Fruit fly (Drosophila melanogaster) whole organism, embryonic: ENCODE data around the gene CG32599.

Experiments used
- Atf6 ChIP-seq: fragments of 200-800 bp; sonication (Bioruptor generic); IDR thresholded peaks from 2 replicates; pipeline ENCODE4 v1.3.6; 2022; ENCODE audit warnings: missing biosample characterization, missing genetic modification characterization
- CG10321 ChIP-seq: fragments of 200-800 bp; sonication (Bioruptor generic); IDR thresholded peaks from 2 replicates; pipeline ENCODE4 v1.3.6; 2022; ENCODE audit warnings: missing biosample characterization, missing genetic modification characterization
- CG11504 ChIP-seq: fragments of 200-800 bp; sonication (Bioruptor generic); optimal IDR thresholded peaks from 3 replicates; lab custom pipeline; 2019; ENCODE audit warnings: missing biosample characterization, mild to moderate bottlenecking, missing genetic modification characterization, moderate library complexity
- CG11723 ChIP-seq: fragments of 200-800 bp; sonication (Bioruptor generic); optimal IDR thresholded peaks from 2 replicates; lab custom pipeline; 2017; ENCODE audit warnings: missing biosample characterization, mild to moderate bottlenecking, missing genetic modification characterization
- CG12236 ChIP-seq: fragments of 200-800 bp; sonication (Bioruptor generic); optimal IDR thresholded peaks from 2 replicates; lab custom pipeline; 2016; ENCODE audit warnings: missing biosample characterization, missing genetic modification characterization
- CG12659 ChIP-seq: fragments of 200-800 bp; sonication (Bioruptor generic); optimal IDR thresholded peaks from 3 replicates; lab custom pipeline; 2017; ENCODE audit warnings: mild to moderate bottlenecking, missing biosample characterization, missing genetic modification reagents, missing genetic modification characterization
- CG14860 ChIP-seq: fragments of 200-800 bp; sonication (Bioruptor generic); IDR thresholded peaks from 3 replicates; pipeline ENCODE4 v1.3.6; 2022; ENCODE audit warnings: missing biosample characterization, missing genetic modification characterization; ENCODE audit not compliant: partially characterized antibody
- CG15011 ChIP-seq: fragments of 200-800 bp; sonication (Bioruptor generic); optimal IDR thresholded peaks from 3 replicates; lab custom pipeline; 2018; ENCODE audit warnings: missing biosample characterization, mild to moderate bottlenecking, missing genetic modification characterization
- CG15073 ChIP-seq: fragments of 200-800 bp; sonication (Bioruptor generic); optimal IDR thresholded peaks from 2 replicates; lab custom pipeline; 2016; ENCODE audit warnings: missing biosample characterization, missing genetic modification characterization
- CG15269 ChIP-seq: fragments of 200-800 bp; sonication (Bioruptor generic); optimal IDR thresholded peaks from 2 replicates; lab custom pipeline; 2018; ENCODE audit warnings: missing biosample characterization, mild to moderate bottlenecking, missing genetic modification characterization, moderate library complexity
- CG15514 ChIP-seq: fragments of 200-800 bp; sonication (Bioruptor generic); optimal IDR thresholded peaks from 3 replicates; lab custom pipeline; 2017; ENCODE audit warnings: missing biosample characterization, missing genetic modification characterization, mild to moderate bottlenecking, moderate library complexity, missing genetic modification reagents
- CG15696 ChIP-seq: fragments of 200-800 bp; sonication (Bioruptor generic); optimal IDR thresholded peaks from 2 replicates; lab custom pipeline; 2019; ENCODE audit warnings: missing biosample characterization, mild to moderate bottlenecking, missing genetic modification characterization, moderate library complexity
- CG2202 ChIP-seq: fragments of 200-800 bp; sonication (Bioruptor generic); optimal IDR thresholded peaks from 2 replicates; lab custom pipeline; 2018; ENCODE audit warnings: missing biosample characterization, mild to moderate bottlenecking, missing genetic modification characterization
- CG31388 ChIP-seq: fragments of 200-800 bp; sonication (Bioruptor generic); optimal IDR thresholded peaks from 2 replicates; lab custom pipeline; 2016; ENCODE audit warnings: missing biosample characterization, missing genetic modification characterization
- CG31441 ChIP-seq: fragments of 200-800 bp; sonication (Bioruptor generic); IDR thresholded peaks from 2 replicates; pipeline ENCODE4 v1.3.6; 2022; ENCODE audit warnings: missing biosample characterization, missing genetic modification characterization
- CG34224 ChIP-seq: fragments of 200-800 bp; sonication (Bioruptor generic); IDR thresholded peaks from 3 replicates; pipeline ENCODE4 v1.3.6; 2022; ENCODE audit warnings: missing biosample characterization, missing genetic modification characterization; ENCODE audit not compliant: partially characterized antibody
- CG3847 ChIP-seq: fragments of 200-800 bp; sonication (Bioruptor generic); IDR thresholded peaks from 2 replicates; pipeline ENCODE4 v1.3.6; 2022; ENCODE audit warnings: missing biosample characterization, missing genetic modification characterization
- CG3995 ChIP-seq: fragments of 200-800 bp; sonication (Bioruptor generic); optimal IDR thresholded peaks from 3 replicates; lab custom pipeline; 2016; ENCODE audit warnings: missing biosample characterization, missing genetic modification characterization
- CG4328 ChIP-seq: fragments of 200-800 bp; sonication (Bioruptor generic); optimal IDR thresholded peaks from 3 replicates; lab custom pipeline; 2017; ENCODE audit warnings: missing biosample characterization, missing genetic modification reagents, missing genetic modification characterization
- CG5180 ChIP-seq: fragments of 200-800 bp; sonication (Bioruptor generic); optimal IDR thresholded peaks from 3 replicates; lab custom pipeline; 2017; ENCODE audit warnings: missing biosample characterization, missing genetic modification characterization, mild to moderate bottlenecking, moderate library complexity, missing genetic modification reagents
- CG6654 ChIP-seq: fragments of 200-800 bp; sonication (Bioruptor generic); optimal IDR thresholded peaks from 2 replicates; lab custom pipeline; 2017; ENCODE audit warnings: missing biosample characterization, mild to moderate bottlenecking, missing genetic modification characterization
- CG6854 ChIP-seq: fragments of 200-800 bp; sonication (Bioruptor generic); optimal IDR thresholded peaks from 3 replicates; lab custom pipeline; 2017; ENCODE audit warnings: missing biosample characterization, mild to moderate bottlenecking, missing genetic modification characterization
- CG9215 ChIP-seq: fragments of 200-800 bp; sonication (Bioruptor generic); IDR thresholded peaks from 2 replicates; pipeline ENCODE4 v1.3.6; 2022; ENCODE audit warnings: missing biosample characterization, missing genetic modification characterization
- CG9797 ChIP-seq: fragments of 200-800 bp; sonication (Bioruptor generic); optimal IDR thresholded peaks from 3 replicates; lab custom pipeline; 2018; ENCODE audit warnings: missing biosample characterization, mild to moderate bottlenecking, missing genetic modification characterization
- Dp ChIP-seq: fragments of 200-800 bp; sonication (Bioruptor generic); optimal IDR thresholded peaks from 2 replicates; lab custom pipeline; 2018; ENCODE audit warnings: missing biosample characterization, mild to moderate bottlenecking, missing genetic modification characterization, moderate library complexity
- MESR4 ChIP-seq: fragments of 200-800 bp; sonication (Bioruptor generic); optimal IDR thresholded peaks from 2 replicates; lab custom pipeline; 2018; ENCODE audit warnings: missing biosample characterization, mild to moderate bottlenecking, missing genetic modification characterization, moderate library complexity
- Myb ChIP-seq: fragments of 200-800 bp; sonication (Bioruptor generic); optimal IDR thresholded peaks from 2 replicates; lab custom pipeline; 2016; ENCODE audit warnings: missing biosample characterization, missing genetic modification characterization
- Neu2 ChIP-seq: fragments of 200-800 bp; sonication (Bioruptor generic); optimal IDR thresholded peaks from 3 replicates; lab custom pipeline; 2016; ENCODE audit warnings: missing biosample characterization, missing genetic modification characterization, borderline replicate concordance
- Rx ChIP-seq: fragments of 200-800 bp; sonication (Bioruptor generic); IDR thresholded peaks from 2 replicates; pipeline ENCODE4 v1.3.6; 2022; ENCODE audit warnings: missing biosample characterization, missing genetic modification characterization
- Usf ChIP-seq: fragments of 200-800 bp; sonication (Bioruptor generic); optimal IDR thresholded peaks from 2 replicates; lab custom pipeline; 2017; ENCODE audit warnings: missing genotype, missing biosample characterization, missing genetic modification characterization
- Vsx1 ChIP-seq: fragments of 200-800 bp; sonication (Bioruptor generic); optimal IDR thresholded peaks from 2 replicates; lab custom pipeline; 2017; ENCODE audit warnings: missing biosample characterization, mild to moderate bottlenecking, missing genetic modification characterization, missing genetic modification reagents
- abd-A ChIP-seq: fragments of 200-800 bp; sonication (Bioruptor generic); optimal IDR thresholded peaks from 3 replicates; lab custom pipeline; 2019; ENCODE audit warnings: missing biosample characterization, mild to moderate bottlenecking, missing genetic modification characterization, moderate library complexity
- aop ChIP-seq: fragments of 200-800 bp; sonication (Bioruptor generic); IDR thresholded peaks from 2 replicates; pipeline ENCODE4 v1.3.6; 2022; ENCODE audit warnings: missing biosample characterization, missing genetic modification characterization
- az2 ChIP-seq: fragments of 200-800 bp; sonication (Bioruptor generic); optimal IDR thresholded peaks from 3 replicates; lab custom pipeline; 2016; ENCODE audit warnings: missing biosample characterization, missing genetic modification characterization
- bab2 ChIP-seq: fragments of 200-800 bp; sonication (Bioruptor generic); optimal IDR thresholded peaks from 2 replicates; lab custom pipeline; 2016; ENCODE audit warnings: missing biosample characterization, missing genetic modification characterization
- bcd ChIP-seq: fragments of 200-800 bp; sonication (Bioruptor generic); optimal IDR thresholded peaks from 2 replicates; lab custom pipeline; 2017; ENCODE audit warnings: missing biosample characterization, mild to moderate bottlenecking, missing genetic modification characterization
- cad ChIP-seq: fragments of >200 bp; optimal IDR thresholded peaks from 2 replicates; lab custom pipeline; 2017; ENCODE audit warnings: missing biosample characterization, missing genetic modification characterization
- exex ChIP-seq: fragments of 200-800 bp; sonication (Bioruptor generic); optimal IDR thresholded peaks from 4 replicates; lab custom pipeline; 2018; ENCODE audit warnings: missing biosample characterization, mild to moderate bottlenecking, missing genetic modification characterization, moderate library complexity
- fru ChIP-seq: fragments of >200 bp; optimal IDR thresholded peaks from 2 replicates; lab custom pipeline; 2017
- hbn ChIP-seq: fragments of 200-800 bp; sonication (Bioruptor generic); IDR thresholded peaks from 2 replicates; pipeline ENCODE4 v1.3.6; 2022; ENCODE audit warnings: missing biosample characterization, missing genetic modification characterization; ENCODE audit not compliant: partially characterized antibody
- jigr1 ChIP-seq: fragments of 200-800 bp; sonication (Bioruptor generic); IDR thresholded peaks from 3 replicates; pipeline ENCODE4 v1.3.6; 2022; ENCODE audit warnings: missing biosample characterization, missing genetic modification characterization
- org-1 ChIP-seq: fragments of 200-800 bp; sonication (Bioruptor generic); optimal IDR thresholded peaks from 2 replicates; lab custom pipeline; 2017; ENCODE audit warnings: missing biosample characterization, missing genetic modification characterization
- pros ChIP-seq: fragments of 200-800 bp; sonication (Bioruptor generic); optimal IDR thresholded peaks from 3 replicates; lab custom pipeline; 2019; ENCODE audit warnings: missing biosample characterization, mild to moderate bottlenecking, missing genetic modification characterization, moderate library complexity
- schlank ChIP-seq: fragments of 200-800 bp; sonication (Bioruptor generic); optimal IDR thresholded peaks from 2 replicates; lab custom pipeline; 2018; ENCODE audit warnings: missing biosample characterization, mild to moderate bottlenecking, missing genetic modification characterization
- sd ChIP-seq: fragments of 200-800 bp; sonication (Bioruptor generic); optimal IDR thresholded peaks from 3 replicates; lab custom pipeline; 2018; ENCODE audit warnings: missing biosample characterization, mild to moderate bottlenecking, missing genetic modification characterization, moderate library complexity
- sna ChIP-seq: fragments of 200-800 bp; sonication (Bioruptor generic); IDR thresholded peaks from 2 replicates; pipeline ENCODE4 v1.3.6; 2022; ENCODE audit warnings: missing biosample characterization, missing genetic modification characterization; ENCODE audit not compliant: partially characterized antibody
- tgo ChIP-seq: fragments of 200-800 bp; sonication (Bioruptor generic); IDR thresholded peaks from 3 replicates; pipeline ENCODE4 v1.3.6; 2022; ENCODE audit warnings: missing biosample characterization, missing genetic modification characterization
- trem ChIP-seq: fragments of 200-800 bp; optimal IDR thresholded peaks from 3 replicates; lab custom pipeline; 2019; ENCODE audit warnings: missing biosample characterization, mild to moderate bottlenecking, missing genetic modification characterization, moderate library complexity
- tup ChIP-seq: fragments of 200-800 bp; sonication (Bioruptor generic); optimal IDR thresholded peaks from 2 replicates; lab custom pipeline; 2016; ENCODE audit warnings: missing biosample characterization, mild to moderate bottlenecking, missing genetic modification characterization, moderate library complexity

CG32599 gene

dm6 chrX:14208426-14209208 lies 34.9 kb upstream of the CG32599 start (continued):
- no peak for TF ChIP-seq Dp (GFP tag; lab: Kevin White, UChicago)
- TF ChIP-seq CG3995 (GFP tag; lab: Kevin White, UChicago): no peak
- no peak for TF ChIP-seq CG10321 (GFP tag; lab: Robert Waterston, UW)
- TF ChIP-seq trem (tag; lab: Kevin White, UChicago): peak; percentile 47
- TF ChIP-seq Atf6 (GFP tag; lab: Robert Waterston, UW): no peak
- no peak for TF ChIP-seq cad
- peak; percentile 76 for TF ChIP-seq CG31441
- peak; percentile 41; the same call in 1 of the 3 replicates for TF ChIP-seq CG34224 (GFP tag; lab: Robert Waterston, UW)
- TF ChIP-seq tup: no peak
- TF ChIP-seq org-1 (GFP tag; lab: Kevin White, UChicago): peak; percentile 27
- TF ChIP-seq CG14860: no peak
- peak; percentile 50 for TF ChIP-seq CG4328 (GFP tag; lab: Kevin White, UChicago)
- peak; percentile 1 for TF ChIP-seq Myb (GFP tag; lab: Kevin White, UChicago)
- TF ChIP-seq CG11504 (tag; lab: Kevin White, UChicago): peak; percentile 83
- no peak for TF ChIP-seq CG12236 (GFP tag; lab: Kevin White, UChicago)
- no peak for TF ChIP-seq Usf
- TF ChIP-seq CG2202 (tag; lab: Kevin White, UChicago): peak; percentile 39
- TF ChIP-seq Rx (GFP tag; lab: Robert Waterston, UW): no peak
- peak; percentile 48 for TF ChIP-seq CG12659
- TF ChIP-seq CG5180 (GFP tag; lab: Kevin White, UChicago): peak; percentile 69
- peak; percentile 27 for TF ChIP-seq CG15514 (GFP tag; lab: Kevin White, UChicago)
- no peak for TF ChIP-seq schlank (tag; lab: Kevin White, UChicago)
- no peak for TF ChIP-seq sna (GFP tag; lab: Robert Waterston, UW)
- TF ChIP-seq bcd (GFP tag; lab: Kevin White, UChicago): peak; percentile 50
- TF ChIP-seq Vsx1 (GFP tag; lab: Kevin White, UChicago): peak; percentile 23
- TF ChIP-seq CG15269 (tag; lab: Kevin White, UChicago): peak; percentile 58
- TF ChIP-seq CG6854 (GFP tag; lab: Kevin White, UChicago): no peak
- no peak for TF ChIP-seq CG15073 (GFP tag; lab: Kevin White, UChicago)
- no peak for TF ChIP-seq aop (GFP tag; lab: Robert Waterston, UW)
- TF ChIP-seq MESR4 (GFP tag; lab: Kevin White, UChicago): no peak
- no peak for TF ChIP-seq exex (tag; lab: Kevin White, UChicago)
- TF ChIP-seq CG31388 (GFP tag; lab: Kevin White, UChicago): no peak
- TF ChIP-seq CG15011 (GFP tag; lab: Kevin White, UChicago): peak; percentile 24
- peak; percentile 42 for TF ChIP-seq CG11723 (GFP tag; lab: Kevin White, UChicago)
- no peak for TF ChIP-seq fru (lab: Kevin White, UChicago)
- no peak for TF ChIP-seq CG6654
- peak; percentile 67 for TF ChIP-seq az2 (GFP tag; lab: Kevin White, UChicago)
- TF ChIP-seq jigr1 (GFP tag; lab: Robert Waterston, UW): no peak
- TF ChIP-seq CG3847 (GFP tag; lab: Robert Waterston, UW): no peak
- TF ChIP-seq tgo: 0 out of 3 replicates have a peak, but pooled peaks have one; percentile 31
- TF ChIP-seq hbn: no peak
- TF ChIP-seq pros (GFP tag; lab: Kevin White, UChicago): peak; percentile 15
- peak; percentile 57 for TF ChIP-seq CG15696 (tag; lab: Kevin White, UChicago)
- no peak for TF ChIP-seq Neu2 (GFP tag; lab: Kevin White, UChicago)
- TF ChIP-seq abd-A: no peak
- TF ChIP-seq CG9797 (GFP tag; lab: Kevin White, UChicago): no peak
- TF ChIP-seq bab2 (GFP tag; lab: Kevin White, UChicago): no peak
- no peak for TF ChIP-seq sd (tag; lab: Kevin White, UChicago)
- TF ChIP-seq CG9215 (GFP tag; lab: Robert Waterston, UW): no peak
